Fruit fly (Drosophila melanogaster) whole organism, embryonic: ENCODE measurements around the gene CG34434.

Experiments
- Antp ChIP-seq: fragments of 200-800 bp; sonication (Bioruptor generic); optimal IDR thresholded peaks from 3 replicates; lab custom pipeline; 2016; ENCODE audit warnings: missing biosample characterization, missing genetic modification characterization
- CG2129 ChIP-seq: fragments of 200-800 bp; sonication (Bioruptor generic); IDR thresholded peaks from 2 replicates; pipeline ENCODE4 v1.3.6; 2022; ENCODE audit warnings: missing biosample characterization, missing genetic modification characterization; ENCODE audit not compliant: partially characterized antibody
- CG33213 ChIP-seq: fragments of 200-800 bp; sonication (Bioruptor generic); optimal IDR thresholded peaks from 3 replicates; lab custom pipeline; 2016; ENCODE audit warnings: missing biosample characterization, missing genetic modification characterization
- CG3838 ChIP-seq: fragments of 200-800 bp; sonication (Bioruptor generic); optimal IDR thresholded peaks from 3 replicates; lab custom pipeline; 2016; ENCODE audit warnings: missing biosample characterization, missing genetic modification characterization
- CG9932 ChIP-seq: fragments of 200-800 bp; sonication (Bioruptor generic); IDR thresholded peaks from 2 replicates; pipeline ENCODE4 v1.3.6; 2022; ENCODE audit warnings: missing biosample characterization, missing genetic modification characterization
- NC2β ChIP-seq: fragments of 200-800 bp; sonication (Bioruptor generic); optimal IDR thresholded peaks from 2 replicates; lab custom pipeline; 2016; ENCODE audit warnings: missing biosample characterization, missing genetic modification characterization
- Neu2 ChIP-seq: fragments of 200-800 bp; sonication (Bioruptor generic); optimal IDR thresholded peaks from 3 replicates; lab custom pipeline; 2016; ENCODE audit warnings: missing biosample characterization, missing genetic modification characterization, borderline replicate concordance
- corto ChIP-seq: fragments of 200-800 bp; sonication (Bioruptor generic); optimal IDR thresholded peaks from 2 replicates; lab custom pipeline; 2016; ENCODE audit warnings: missing biosample characterization, mild to moderate bottlenecking, missing genetic modification characterization, moderate library complexity
- croc ChIP-seq: fragments of 200-800 bp; sonication (Bioruptor generic); conservative IDR thresholded peaks from 3 replicates; pipeline ENCODE4 v1.3.6; 2022; ENCODE audit warnings: missing biosample characterization, missing genetic modification characterization
- danr ChIP-seq: fragments of 200-800 bp; sonication (Bioruptor generic); IDR thresholded peaks from 2 replicates; pipeline ENCODE4 v1.3.6; 2022; ENCODE audit warnings: missing biosample characterization, missing genetic modification characterization
- pb ChIP-seq: fragments of 200-800 bp; sonication (Bioruptor generic); optimal IDR thresholded peaks from 3 replicates; lab custom pipeline; 2016; ENCODE audit warnings: missing biosample characterization, missing genetic modification characterization

dm6 chrX:5634714-5635113, 18.5 kb upstream of the CG34434 start:
- TF ChIP-seq NC2β (no peak), CG33213 (GFP tag; lab: Kevin White, UChicago) (no peak), croc (no peak), danr (GFP tag; lab: Robert Waterston, UW) (no peak), CG2129 (GFP tag; lab: Robert Waterston, UW) (no peak), Neu2 (GFP tag; lab: Kevin White, UChicago) (no peak), CG3838 (GFP tag; lab: Kevin White, UChicago) (no peak), corto (GFP tag; lab: Kevin White, UChicago) (no peak), CG9932 (GFP tag; lab: Robert Waterston, UW) (no peak), pb (no peak), Antp (GFP tag; lab: Kevin White, UChicago) (no peak)
